Worm (Caenorhabditis elegans) whole organism, late embryonic: ENCODE data around the gene npr-26.

Source experiments
- C08G9.2 ChIP-seq: sonication (generic microtip); optimal IDR thresholded peaks from 2 replicates; lab custom pipeline; 2016; ENCODE audit warnings: mild to moderate bottlenecking, missing genetic modification characterization, moderate library complexity, missing compliant biosample characterization
- ceh-48 ChIP-seq: sonication (generic microtip); optimal IDR thresholded peaks from 2 replicates; lab custom pipeline; 2016; ENCODE audit warnings: missing genetic modification characterization, inconsistent platforms, missing compliant biosample characterization
- fkh-6 ChIP-seq: sonication (generic microtip); optimal IDR thresholded peaks from 2 replicates; lab custom pipeline; 2016; ENCODE audit warnings: missing genetic modification characterization, missing compliant biosample characterization
- gmeb-2 ChIP-seq: sonication (generic microtip); optimal IDR thresholded peaks from 2 replicates; lab custom pipeline; 2016; ENCODE audit warnings: missing genetic modification characterization, inconsistent platforms, missing compliant biosample characterization
- lim-6 ChIP-seq: sonication (generic microtip); optimal IDR thresholded peaks from 2 replicates; lab custom pipeline; 2016; ENCODE audit warnings: missing genetic modification characterization, missing compliant biosample characterization
- mec-3 ChIP-seq: sonication (generic microtip); optimal IDR thresholded peaks from 2 replicates; lab custom pipeline; 2016; ENCODE audit warnings: borderline replicate concordance, missing genetic modification characterization, missing compliant biosample characterization
- nhr-11 ChIP-seq: fragments of 150-350 bp; optimal IDR thresholded peaks from 2 replicates; lab custom pipeline; 2014; ENCODE audit warnings: missing biosample characterization, missing genetic modification characterization
- pag-3 ChIP-seq: sonication (generic microtip); optimal IDR thresholded peaks from 2 replicates; lab custom pipeline; 2016; ENCODE audit warnings: missing compliant biosample characterization, missing genetic modification characterization, borderline replicate concordance
- pha-2 ChIP-seq: sonication (generic microtip); optimal IDR thresholded peaks from 2 replicates; lab custom pipeline; 2017; ENCODE audit warnings: mild to moderate bottlenecking, missing genetic modification characterization, missing compliant biosample characterization
- tbx-2 ChIP-seq: sonication (generic microtip); optimal IDR thresholded peaks from 2 replicates; lab custom pipeline; 2016; ENCODE audit warnings: missing genetic modification characterization, missing compliant biosample characterization
- unc-55 ChIP-seq: sonication (generic microtip); optimal IDR thresholded peaks from 2 replicates; lab custom pipeline; 2017; ENCODE audit warnings: missing biosample characterization, missing genetic modification reagents, missing genetic modification characterization

DNA sequence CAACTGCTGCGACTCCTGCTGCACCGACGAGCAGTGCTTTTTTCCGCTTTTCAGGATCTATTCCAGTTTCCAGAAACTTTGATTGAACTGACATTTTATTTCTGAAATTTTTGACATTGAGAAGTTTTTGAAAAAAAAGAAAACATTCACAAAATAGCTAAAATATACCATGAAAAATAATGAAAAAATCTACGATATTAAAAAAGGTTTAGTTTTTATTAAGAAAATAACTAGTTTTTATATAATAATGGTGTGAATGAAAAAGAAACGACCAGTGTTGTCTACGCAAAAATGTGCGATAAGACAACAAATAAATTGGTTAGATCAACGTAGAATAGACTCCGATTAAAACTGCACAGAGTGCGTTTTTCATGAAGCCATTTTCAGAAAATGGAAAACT, 12.1 kb downstream of the npr-26 start, which contains the start of gene pmp-4:
- no peak for TF ChIP-seq C08G9.2 (tag; lab: Kevin White, UChicago)
- no peak for TF ChIP-seq mec-3 (tag; lab: Kevin White, UChicago)
- TF ChIP-seq ceh-48 (tag; lab: Kevin White, UChicago), result no peak
- TF ChIP-seq unc-55 (GFP tag; lab: Kevin White, UChicago), result no peak
- TF ChIP-seq fkh-6 (tag; lab: Kevin White, UChicago), result no peak
- no peak for TF ChIP-seq gmeb-2
- no peak for TF ChIP-seq pag-3 (tag; lab: Kevin White, UChicago)
- no peak for TF ChIP-seq pha-2 (tag; lab: Kevin White, UChicago)
- TF ChIP-seq tbx-2, result no peak
- no peak for TF ChIP-seq nhr-11 (tag; lab: Kevin White, UChicago)
- no peak for TF ChIP-seq lim-6 (tag; lab: Kevin White, UChicago)
